Fruit fly (Drosophila melanogaster) whole organism, embryonic: ENCODE measurements around the gene RhoGDI.

Experiments
- Adf1 ChIP-seq: fragments of 200-800 bp; sonication (Bioruptor generic); IDR thresholded peaks from 2 replicates; pipeline ENCODE4 v1.3.6; 2022; ENCODE audit warnings: missing biosample characterization, missing genetic modification characterization
- Aef1 ChIP-seq: fragments of 200-800 bp; sonication (Bioruptor generic); IDR thresholded peaks from 3 replicates; pipeline ENCODE4 v1.3.6; 2022; ENCODE audit warnings: missing biosample characterization, missing genetic modification characterization
- Asciz ChIP-seq: fragments of 200-800 bp; sonication (Bioruptor generic); optimal IDR thresholded peaks from 2 replicates; lab custom pipeline; 2017; ENCODE audit warnings: missing biosample characterization, mild to moderate bottlenecking, missing genetic modification characterization, missing genetic modification reagents
- CG10274 ChIP-seq: fragments of 200-800 bp; sonication (Bioruptor generic); optimal IDR thresholded peaks from 3 replicates; lab custom pipeline; 2017; ENCODE audit warnings: missing biosample characterization, mild to moderate bottlenecking, missing genetic modification characterization
- CG11723 ChIP-seq: fragments of 200-800 bp; sonication (Bioruptor generic); optimal IDR thresholded peaks from 2 replicates; lab custom pipeline; 2017; ENCODE audit warnings: missing biosample characterization, mild to moderate bottlenecking, missing genetic modification characterization
- CG12155 ChIP-seq: fragments of 200-800 bp; sonication (Bioruptor generic); optimal IDR thresholded peaks from 3 replicates; lab custom pipeline; 2016; ENCODE audit warnings: missing biosample characterization, missing genetic modification characterization
- CG13287 ChIP-seq: fragments of 200-800 bp; sonication (Bioruptor generic); IDR thresholded peaks from 2 replicates; pipeline ENCODE4 v1.3.6; 2022; ENCODE audit warnings: missing biosample characterization, missing genetic modification characterization; ENCODE audit not compliant: partially characterized antibody
- CG15696 ChIP-seq: fragments of 200-800 bp; sonication (Bioruptor generic); optimal IDR thresholded peaks from 2 replicates; lab custom pipeline; 2019; ENCODE audit warnings: missing biosample characterization, mild to moderate bottlenecking, missing genetic modification characterization, moderate library complexity
- CG17802 ChIP-seq: fragments of 200-800 bp; sonication (Bioruptor generic); optimal IDR thresholded peaks from 2 replicates; lab custom pipeline; 2018; ENCODE audit warnings: missing biosample characterization, mild to moderate bottlenecking, missing genetic modification characterization, moderate library complexity
- CG18764 ChIP-seq: fragments of 200-800 bp; sonication (Bioruptor generic); optimal IDR thresholded peaks from 3 replicates; lab custom pipeline; 2016; ENCODE audit warnings: missing biosample characterization, missing genetic modification characterization
- CG2116 ChIP-seq: fragments of 200-800 bp; sonication (Bioruptor generic); optimal IDR thresholded peaks from 3 replicates; lab custom pipeline; 2018; ENCODE audit warnings: missing biosample characterization, mild to moderate bottlenecking, missing genetic modification characterization
- CG2712 ChIP-seq: fragments of 200-800 bp; optimal IDR thresholded peaks from 3 replicates; lab custom pipeline; 2019; ENCODE audit warnings: missing biosample characterization, mild to moderate bottlenecking, missing genetic modification characterization, moderate library complexity
- CG42726 ChIP-seq: fragments of 200-800 bp; sonication (Bioruptor generic); IDR thresholded peaks from 2 replicates; pipeline ENCODE4 v1.3.6; 2022; ENCODE audit warnings: missing biosample characterization, missing genetic modification characterization; ENCODE audit not compliant: partially characterized antibody
- CG6683 ChIP-seq: fragments of 200-800 bp; sonication (Bioruptor generic); optimal IDR thresholded peaks from 2 replicates; lab custom pipeline; 2017; ENCODE audit warnings: missing biosample characterization, mild to moderate bottlenecking, missing genetic modification characterization, missing genetic modification reagents
- CG7372 ChIP-seq: fragments of 200-800 bp; sonication (Bioruptor generic); IDR thresholded peaks from 2 replicates; pipeline ENCODE4 v1.3.6; 2022; ENCODE audit warnings: missing biosample characterization, missing genetic modification characterization
- CG9797 ChIP-seq: fragments of 200-800 bp; sonication (Bioruptor generic); optimal IDR thresholded peaks from 3 replicates; lab custom pipeline; 2018; ENCODE audit warnings: missing biosample characterization, mild to moderate bottlenecking, missing genetic modification characterization
- CkIIα-i1 ChIP-seq: fragments of 200-800 bp; sonication (Bioruptor generic); IDR thresholded peaks from 2 replicates; pipeline ENCODE4 v1.3.6; 2022; ENCODE audit warnings: missing biosample characterization, missing genetic modification characterization
- Dek ChIP-seq: fragments of 200-800 bp; sonication (Bioruptor generic); optimal IDR thresholded peaks from 3 replicates; lab custom pipeline; 2019; ENCODE audit warnings: missing biosample characterization, mild to moderate bottlenecking, missing genetic modification characterization, moderate library complexity
- Dref ChIP-seq: fragments of 200-800 bp; sonication (Bioruptor generic); IDR thresholded peaks from 2 replicates; pipeline ENCODE4 v1.3.6; 2022; ENCODE audit warnings: missing biosample characterization, missing genetic modification characterization
- E2f2 ChIP-seq: fragments of 200-800 bp; sonication (Bioruptor generic); IDR thresholded peaks from 2 replicates; pipeline ENCODE4 v1.3.6; 2022; ENCODE audit warnings: missing biosample characterization, missing genetic modification characterization
- ERR ChIP-seq: fragments of 200-800 bp; sonication (Bioruptor generic); optimal IDR thresholded peaks from 2 replicates; lab custom pipeline; 2016; ENCODE audit warnings: missing biosample characterization, missing genetic modification characterization
- Hr3 ChIP-seq: fragments of 200-800 bp; sonication (Bioruptor generic); optimal IDR thresholded peaks from 3 replicates; lab custom pipeline; 2016; ENCODE audit warnings: missing biosample characterization, missing genetic modification characterization
- Hr51 ChIP-seq, 2 experiments: fragments of 200-800 bp; sonication (Bioruptor generic); optimal IDR thresholded peaks; 2 replicates in 1 of 2; 3 replicates in 1 of 2; lab custom pipeline; 2016 to 2018; ENCODE audit warnings: missing biosample characterization in 2 of 2, missing genetic modification characterization in 2 of 2, mild to moderate bottlenecking in 1 of 2, moderate library complexity in 1 of 2
- Kr ChIP-seq: fragments of 200-800 bp; sonication (Bioruptor generic); optimal IDR thresholded peaks from 2 replicates; lab custom pipeline; 2017; ENCODE audit warnings: missing biosample characterization, mild to moderate bottlenecking, missing genetic modification characterization
- Lhr ChIP-seq: fragments of 200-800 bp; sonication (Bioruptor generic); optimal IDR thresholded peaks from 3 replicates; lab custom pipeline; 2017; ENCODE audit warnings: mild to moderate bottlenecking, missing biosample characterization, missing genetic modification reagents, missing genetic modification characterization
- Lpt ChIP-seq: fragments of >200 bp; optimal IDR thresholded peaks from 2 replicates; lab custom pipeline; 2018; ENCODE audit warnings: missing biosample characterization, missing genetic modification characterization
- MESR4 ChIP-seq: fragments of 200-800 bp; sonication (Bioruptor generic); optimal IDR thresholded peaks from 2 replicates; lab custom pipeline; 2018; ENCODE audit warnings: missing biosample characterization, mild to moderate bottlenecking, missing genetic modification characterization, moderate library complexity
- Mrtf ChIP-seq: fragments of 200-800 bp; sonication (Bioruptor generic); IDR thresholded peaks from 3 replicates; pipeline ENCODE4 v1.3.6; 2022; ENCODE audit warnings: missing biosample characterization, missing genetic modification characterization
- Optix ChIP-seq: fragments of 200-800 bp; sonication (Bioruptor generic); IDR thresholded peaks from 3 replicates; pipeline ENCODE4 v1.3.6; 2022; ENCODE audit warnings: missing biosample characterization, missing genetic modification characterization
- Poxn ChIP-seq: fragments of 200-800 bp; sonication (Bioruptor generic); IDR thresholded peaks from 2 replicates; pipeline ENCODE4 v1.3.6; 2022; ENCODE audit warnings: missing biosample characterization, missing genetic modification characterization
- Xrp1 ChIP-seq: fragments of 200-800 bp; sonication (Bioruptor generic); IDR thresholded peaks from 2 replicates; pipeline ENCODE4 v1.3.6; 2022; ENCODE audit warnings: missing biosample characterization, missing genetic modification characterization
- ato ChIP-seq: fragments of 200-800 bp; sonication (Bioruptor generic); IDR thresholded peaks from 2 replicates; pipeline ENCODE4 v1.3.6; 2022; ENCODE audit warnings: missing biosample characterization, missing genetic modification characterization; ENCODE audit not compliant: partially characterized antibody
- cas ChIP-seq: fragments of 200-800 bp; sonication (Bioruptor generic); IDR thresholded peaks from 2 replicates; pipeline ENCODE4 v1.3.6; 2022; ENCODE audit warnings: missing biosample characterization, missing genetic modification characterization
- cg ChIP-seq: fragments of 200-800 bp; sonication (Bioruptor generic); optimal IDR thresholded peaks from 3 replicates; lab custom pipeline; 2019; ENCODE audit warnings: missing biosample characterization, mild to moderate bottlenecking, missing genetic modification characterization, moderate library complexity
- crc ChIP-seq: fragments of 200-800 bp; sonication (Bioruptor generic); optimal IDR thresholded peaks from 2 replicates; lab custom pipeline; 2016; ENCODE audit warnings: missing biosample characterization, missing genetic modification characterization
- disco-r ChIP-seq: fragments of 200-800 bp; sonication (Bioruptor generic); optimal IDR thresholded peaks from 2 replicates; lab custom pipeline; 2016; ENCODE audit warnings: missing biosample characterization, missing genetic modification characterization
- jigr1 ChIP-seq: fragments of 200-800 bp; sonication (Bioruptor generic); IDR thresholded peaks from 3 replicates; pipeline ENCODE4 v1.3.6; 2022; ENCODE audit warnings: missing biosample characterization, missing genetic modification characterization
- luna ChIP-seq: fragments of 200-800 bp; sonication (Bioruptor generic); optimal IDR thresholded peaks from 2 replicates; lab custom pipeline; 2016; ENCODE audit warnings: missing biosample characterization, missing genetic modification characterization
- psq ChIP-seq: fragments of 200-800 bp; sonication (Bioruptor generic); optimal IDR thresholded peaks from 2 replicates; lab custom pipeline; 2017; ENCODE audit warnings: missing biosample characterization, missing genetic modification characterization
- pum ChIP-seq: fragments of 200-800 bp; sonication (Bioruptor generic); optimal IDR thresholded peaks from 2 replicates; lab custom pipeline; 2016; ENCODE audit warnings: missing biosample characterization, missing genetic modification characterization
- salm ChIP-seq: fragments of 200-800 bp; sonication (Bioruptor generic); optimal IDR thresholded peaks from 2 replicates; lab custom pipeline; 2018; ENCODE audit warnings: missing biosample characterization, mild to moderate bottlenecking, missing genetic modification characterization
- seq ChIP-seq: fragments of 200-800 bp; sonication (Bioruptor generic); IDR thresholded peaks from 2 replicates; pipeline ENCODE4 v1.3.6; 2022; ENCODE audit warnings: missing biosample characterization, missing genetic modification characterization
- slbo ChIP-seq: fragments of 200-800 bp; sonication (Bioruptor generic); IDR thresholded peaks from 2 replicates; pipeline ENCODE4 v1.3.6; 2022; ENCODE audit warnings: missing biosample characterization, missing genetic modification characterization
- trem ChIP-seq: fragments of 200-800 bp; optimal IDR thresholded peaks from 3 replicates; lab custom pipeline; 2019; ENCODE audit warnings: missing biosample characterization, mild to moderate bottlenecking, missing genetic modification characterization, moderate library complexity
- unpg ChIP-seq: fragments of 200-800 bp; sonication (Bioruptor generic); optimal IDR thresholded peaks from 3 replicates; lab custom pipeline; 2018; ENCODE audit warnings: missing biosample characterization, mild to moderate bottlenecking, missing genetic modification characterization, moderate library complexity
- vfl ChIP-seq: fragments of 200-800 bp; sonication (Bioruptor generic); optimal IDR thresholded peaks from 2 replicates; lab custom pipeline; 2016; ENCODE audit warnings: missing biosample characterization, missing genetic modification characterization
- zen ChIP-seq: fragments of 200-800 bp; sonication (Bioruptor generic); optimal IDR thresholded peaks from 3 replicates; lab custom pipeline; 2018; ENCODE audit warnings: missing biosample characterization, mild to moderate bottlenecking, missing genetic modification characterization, moderate library complexity
- zfh2 ChIP-seq: fragments of 200-800 bp; sonication (Bioruptor generic); optimal IDR thresholded peaks from 2 replicates; lab custom pipeline; 2016; ENCODE audit warnings: missing biosample characterization, missing genetic modification characterization

RhoGDI gene

DNA sequence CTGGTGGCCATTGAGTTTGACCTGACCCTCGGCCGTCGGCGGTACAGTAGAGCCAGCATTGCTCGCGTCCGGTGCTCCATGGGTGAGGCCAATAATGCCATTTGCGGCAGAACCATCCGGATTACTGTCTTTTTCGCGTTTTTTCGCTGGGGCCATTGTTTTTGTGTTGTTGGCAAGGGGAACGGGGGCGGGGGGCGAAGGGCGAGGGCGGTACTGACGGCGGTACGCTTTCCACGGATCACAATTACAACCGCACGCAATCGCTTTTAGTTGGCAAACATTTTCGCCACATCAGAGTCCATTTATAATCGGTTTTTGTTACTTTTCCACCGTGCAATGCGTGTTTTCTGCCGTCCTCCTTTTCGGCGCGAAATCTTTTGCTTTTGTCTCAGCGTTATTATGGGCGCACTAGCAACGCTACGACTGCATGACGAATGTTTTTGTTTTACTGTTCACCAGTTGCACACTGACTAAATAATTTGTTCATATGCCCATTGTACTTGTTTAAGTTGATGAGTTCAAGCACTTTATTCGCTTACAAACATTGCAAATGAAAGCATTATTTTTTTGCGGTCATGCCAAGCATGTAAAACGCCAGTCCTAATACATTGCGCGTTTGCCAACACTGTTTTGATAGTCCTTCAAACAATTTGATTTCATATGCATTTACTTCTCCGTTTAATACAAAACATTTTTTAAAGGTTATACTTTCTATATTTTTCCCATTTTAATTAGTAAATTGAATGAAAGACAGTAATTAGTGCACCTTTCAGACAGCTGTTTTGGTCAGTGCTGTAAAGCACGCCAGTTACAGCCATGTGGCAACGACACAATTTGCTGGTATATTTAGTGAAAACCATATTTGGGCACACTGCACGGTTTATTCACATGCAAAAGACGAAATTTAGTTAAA lies 5.5 kb upstream of the RhoGDI start, which contains the start of gene Pfdn6 (continued):
- TF ChIP-seq zfh2 (GFP tag; lab: Kevin White, UChicago) (peak; percentile 92), CG15696 (tag; lab: Kevin White, UChicago) (peak; percentile 77), Optix (GFP tag; lab: Robert Waterston, UW) (peak; percentile 89), slbo (peak; percentile 88), E2f2 (GFP tag; lab: Robert Waterston, UW) (peak; percentile 39), Asciz (GFP tag; lab: Kevin White, UChicago) (no peak), CG9797 (GFP tag; lab: Kevin White, UChicago) (peak; percentile 87), Lhr (GFP tag; lab: Kevin White, UChicago) (peak; percentile 62), MESR4 (peak; percentile 82), CG2712 (tag; lab: Kevin White, UChicago) (peak; percentile 77), CG7372 (GFP tag; lab: Robert Waterston, UW) (peak; percentile 67), Poxn (GFP tag; lab: Robert Waterston, UW) (no peak), Adf1 (GFP tag; lab: Robert Waterston, UW) (peak; percentile 49), CG17802 (tag; lab: Kevin White, UChicago) (peak; percentile 68), cg (no peak), Hr3 (GFP tag; lab: Kevin White, UChicago) (peak; percentile 81), CG2116 (GFP tag; lab: Kevin White, UChicago) (peak; percentile 61), CkIIα-i1 (no peak), Kr (no peak), disco-r (GFP tag; lab: Kevin White, UChicago) (peak; percentile 82), Dref (GFP tag; lab: Robert Waterston, UW) (0 out of 2 replicates have a peak, but pooled peaks have one; percentile 25), CG11723 (GFP tag; lab: Kevin White, UChicago) (no peak), vfl (GFP tag; lab: Kevin White, UChicago) (peak; percentile 47), Lpt (GFP tag; lab: Kevin White, UChicago) (no peak), seq (peak; percentile 57; the same call in 1 of the 2 replicates), luna (no peak), jigr1 (GFP tag; lab: Robert Waterston, UW) (peak; percentile 52; the same call in 1 of the 3 replicates), CG13287 (GFP tag; lab: Robert Waterston, UW) (peak; percentile 76), trem (tag; lab: Kevin White, UChicago) (peak; percentile 77), Mrtf (peak; percentile 75; the same call in 2 of the 3 replicates), Hr51 (GFP tag; optimal IDR thresholded peaks at IDR 0.05; lab: Kevin White, UChicago) (peak; percentile 45 to 77), Aef1 (GFP tag; lab: Robert Waterston, UW) (peak; percentile 71), psq (GFP tag; lab: Kevin White, UChicago) (peak; percentile 9), ato (peak; percentile 54), crc (GFP tag; lab: Kevin White, UChicago) (no peak), unpg (GFP tag; lab: Kevin White, UChicago) (peak; percentile 71), zen (tag; lab: Kevin White, UChicago) (peak; percentile 89), CG10274 (GFP tag; lab: Kevin White, UChicago) (peak; percentile 22), pum (peak; percentile 36), CG42726 (GFP tag; lab: Robert Waterston, UW) (0 out of 2 replicates have a peak, but pooled peaks have one; percentile 8), CG6683 (no peak), cas (no peak; the same call in 1 of the 2 replicates), salm (no peak), Dek (tag; lab: Kevin White, UChicago) (peak; percentile 18), CG12155 (GFP tag; lab: Kevin White, UChicago) (peak; percentile 56), CG18764 (GFP tag; lab: Kevin White, UChicago) (peak; percentile 92), Xrp1 (GFP tag; lab: Robert Waterston, UW) (peak; percentile 82), ERR (GFP tag; lab: Kevin White, UChicago) (no peak)
